Fruit fly (Drosophila melanogaster): Measurements from ENCODE around the gene comm2.

The comm2 gene

dm6 chr3L:15699626-15700337 is at the start of gene comm2:
TSS of gene comm2 (minus strand) at chr3L:15699850.
- TF ChIP-seq CG4318 (GFP tag; optimal IDR thresholded peaks at IDR 0.05) (no peak), dac (GFP tag; optimal IDR thresholded peaks at IDR 0.05) (no peak), Blimp-1 (GFP tag; optimal IDR thresholded peaks at IDR 0.05) (peak; percentile 39), CG8632 (GFP tag; optimal IDR thresholded peaks at IDR 0.05) (no peak), Sox102F (GFP tag; optimal IDR thresholded peaks at IDR 0.05) (peak; percentile 33), fkh (GFP tag; optimal IDR thresholded peaks at IDR 0.05) (peak; percentile 38), fd59A (GFP tag; optimal IDR thresholded peaks at IDR 0.05) (no peak), Met (GFP tag; optimal IDR thresholded peaks at IDR 0.05) (no peak), svp (GFP tag) (no peak), CG10631 (GFP tag; optimal IDR thresholded peaks at IDR 0.05) (no peak), achi (GFP tag; optimal IDR thresholded peaks at IDR 0.05) (peak; percentile 9), topi (GFP tag; optimal IDR thresholded peaks at IDR 0.05) (no peak), ss (GFP tag; optimal IDR thresholded peaks at IDR 0.05) (peak in 1 of 2 experiments; percentile 15), CG6276 (GFP tag; optimal IDR thresholded peaks at IDR 0.05) (no peak), spab (GFP tag; optimal IDR thresholded peaks at IDR 0.05) (no peak), pdm3 (GFP tag; optimal IDR thresholded peaks at IDR 0.05) (no peak), OdsH (GFP tag; optimal IDR thresholded peaks at IDR 0.05) (no peak), CG6808 (GFP tag; optimal IDR thresholded peaks at IDR 0.05) (no peak), Ets21C (GFP tag; optimal IDR thresholded peaks at IDR 0.05) (no peak), CG3919 (GFP tag; optimal IDR thresholded peaks at IDR 0.05) (peak; percentile 24), Ets96B (tag; optimal IDR thresholded peaks at IDR 0.05) (no peak), CG9139 (GFP tag; optimal IDR thresholded peaks at IDR 0.05) (no peak), CG34406 (GFP tag; optimal IDR thresholded peaks at IDR 0.05) (no peak), CG8319 (GFP tag; optimal IDR thresholded peaks at IDR 0.05) (no peak), Sox15 (GFP tag; optimal IDR thresholded peaks at IDR 0.05) (no peak), CG6854 (GFP tag; optimal IDR thresholded peaks at IDR 0.05) (no peak), vri (GFP tag; optimal IDR thresholded peaks at IDR 0.05) (no peak), CG31627 (GFP tag; optimal IDR thresholded peaks at IDR 0.05) (no peak), Sox14 (GFP tag; optimal IDR thresholded peaks at IDR 0.05) (no peak), eg (GFP tag; IDR thresholded peaks at IDR 0.05) (peak; percentile 48; the same call in 1 of the 3 replicates), salr (GFP tag; optimal IDR thresholded peaks at IDR 0.05) (no peak), Smox (GFP tag; optimal IDR thresholded peaks at IDR 0.05) (no peak), esn (GFP tag; optimal IDR thresholded peaks at IDR 0.05) (no peak), Gug (GFP tag; IDR thresholded peaks at IDR 0.05) (no peak), CG16779 (tag; optimal IDR thresholded peaks at IDR 0.05) (peak; percentile 30), CG3032 (tag; optimal IDR thresholded peaks at IDR 0.05) (no peak), dsx (GFP tag; optimal IDR thresholded peaks at IDR 0.05; ENCODE audit: poor library complexity, severe bottlenecking) (no peak), CG7368 (GFP tag; optimal IDR thresholded peaks at IDR 0.05) (no peak), CG32006 (GFP tag; optimal IDR thresholded peaks at IDR 0.05) (no peak), CG1621 (tag; optimal IDR thresholded peaks at IDR 0.05) (peak; percentile 61), CG10669 (GFP tag; optimal IDR thresholded peaks at IDR 0.05) (no peak), CG15336 (GFP tag; IDR thresholded peaks at IDR 0.05) (peak; percentile 22; the same call in 1 of the 2 replicates), acj6 (GFP tag; optimal IDR thresholded peaks at IDR 0.05) (no peak), net (GFP tag; optimal IDR thresholded peaks at IDR 0.05) (no peak), CG11902 (GFP tag; optimal IDR thresholded peaks at IDR 0.05) (no peak), CG6792 (GFP tag; optimal IDR thresholded peaks at IDR 0.05) (no peak)

All from whole organism, prepupa.